Fruit fly (Drosophila melanogaster): ENCODE results near the gene CG17097.

- TF ChIP-seq h (optimal IDR thresholded peaks at IDR 0.05) (no peak), psq (optimal IDR thresholded peaks at IDR 0.05) (no peak), insv (optimal IDR thresholded peaks at IDR 0.05) (no peak)
Observed at dm6 chr2L:10616767-10617166, 29.4 kb upstream of the CG17097 start.
